Fruit fly (Drosophila melanogaster): Measurements from ENCODE around the gene Cbp20.

DNA sequence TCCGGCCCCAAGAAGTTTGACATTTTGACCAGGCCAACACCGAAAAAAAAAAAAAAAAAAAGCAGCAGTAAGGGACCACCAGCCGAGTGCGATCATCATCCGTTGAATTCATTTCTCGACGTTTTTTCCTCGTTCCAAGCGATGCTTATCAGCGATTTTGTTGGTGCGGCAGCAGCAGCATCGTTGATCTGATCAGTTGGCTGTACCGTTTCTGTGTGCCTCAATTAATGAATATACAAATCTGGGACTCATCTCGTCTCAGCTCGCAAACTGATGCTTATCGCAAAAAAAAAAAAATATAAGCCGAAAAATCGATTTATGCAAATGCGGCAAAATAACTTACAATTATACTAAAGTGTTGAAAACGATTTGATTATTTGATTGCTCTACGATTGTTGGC lies 19.6 kb upstream of the Cbp20 start:
- TF ChIP-seq usp (GFP tag; optimal IDR thresholded peaks at IDR 0.05) (no peak), psq (optimal IDR thresholded peaks at IDR 0.05) (no peak), CG8478 (optimal IDR thresholded peaks at IDR 0.05) (no peak), Dll (optimal IDR thresholded peaks at IDR 0.05) (no peak), pan (optimal IDR thresholded peaks at IDR 0.05) (no peak)
